Worm (Caenorhabditis elegans) whole organism, L3 larva: ENCODE data around the gene nhr-79.

Experiments used
- R02D3.7 ChIP-seq: fragments of 150-350 bp; optimal IDR thresholded peaks from 2 replicates; lab custom pipeline; 2014; ENCODE audit warnings: missing biosample characterization, missing genetic modification characterization
- ZK546.5 ChIP-seq: sonication (generic microtip); optimal IDR thresholded peaks from 2 replicates; lab custom pipeline; 2017; ENCODE audit warnings: missing biosample characterization, missing genetic modification characterization
- aly-2 ChIP-seq: fragments of 150-350 bp; optimal IDR thresholded peaks from 2 replicates; lab custom pipeline; 2014; ENCODE audit warnings: missing biosample characterization, missing genetic modification characterization
- ama-1 ChIP-seq: fragments of 150-350 bp; optimal IDR thresholded peaks from 2 replicates; lab custom pipeline; 2018
- ceh-16 ChIP-seq: sonication (generic microtip); optimal IDR thresholded peaks from 2 replicates; lab custom pipeline; 2017; ENCODE audit warnings: missing biosample characterization, missing genetic modification characterization
- ceh-28 ChIP-seq: fragments of 150-350 bp; optimal IDR thresholded peaks from 2 replicates; lab custom pipeline; 2014; ENCODE audit warnings: missing biosample characterization, missing genetic modification reagents, missing genetic modification characterization
- ceh-82 ChIP-seq: fragments of 150-350 bp; optimal IDR thresholded peaks from 2 replicates; lab custom pipeline; 2014; ENCODE audit warnings: missing biosample characterization, missing genetic modification characterization
- ceh-9 ChIP-seq: sonication (generic microtip); optimal IDR thresholded peaks from 2 replicates; lab custom pipeline; 2018; ENCODE audit warnings: missing biosample characterization, missing genetic modification characterization
- daf-12 ChIP-seq: fragments of 150-350 bp; optimal IDR thresholded peaks from 2 replicates; lab custom pipeline; 2014; ENCODE audit warnings: missing biosample characterization, missing genetic modification reagents, missing genetic modification characterization
- egl-27 ChIP-seq: sonication (generic microtip); optimal IDR thresholded peaks from 4 replicates; lab custom pipeline; 2017; ENCODE audit warnings: missing biosample characterization, missing genetic modification reagents, missing genetic modification characterization
- egl-5 ChIP-seq: fragments of 150-350 bp; optimal IDR thresholded peaks from 2 replicates; lab custom pipeline; 2017; ENCODE audit warnings: missing biosample characterization, missing genetic modification reagents, missing genetic modification characterization, inconsistent platforms
- elt-1 ChIP-seq: fragments of 150-350 bp; optimal IDR thresholded peaks from 2 replicates; lab custom pipeline; 2014; ENCODE audit warnings: missing biosample characterization, missing genetic modification characterization
- elt-2 ChIP-seq: sonication (generic microtip); optimal IDR thresholded peaks from 2 replicates; lab custom pipeline; 2016; ENCODE audit warnings: missing genetic modification reagents, mild to moderate bottlenecking, missing genetic modification characterization, missing compliant biosample characterization
- elt-3 ChIP-seq, 3 experiments: fragments of 150-350 bp in 1 of 3; sonication (generic microtip) in 2 of 3; optimal IDR thresholded peaks; 2 replicates in 2 of 3; 4 replicates in 1 of 3; lab custom pipeline; 2014 to 2017; ENCODE audit warnings: missing biosample characterization in 3 of 3, missing genetic modification characterization in 3 of 3
- eor-1 ChIP-seq, 2 experiments: fragments of 150-350 bp; optimal IDR thresholded peaks; 2 replicates each; lab custom pipeline; 2014 to 2018; ENCODE audit warnings: missing biosample characterization in 2 of 2, missing genetic modification characterization in 2 of 2
- fkh-10 ChIP-seq: sonication (generic microtip); optimal IDR thresholded peaks from 2 replicates; lab custom pipeline; 2017; ENCODE audit warnings: missing biosample characterization, missing genetic modification reagents, missing genetic modification characterization
- fkh-2 ChIP-seq: fragments of 150-350 bp; optimal IDR thresholded peaks from 2 replicates; lab custom pipeline; 2014; ENCODE audit warnings: missing biosample characterization, missing genetic modification reagents, missing genetic modification characterization
- fos-1 ChIP-seq: fragments of 150-350 bp; optimal IDR thresholded peaks from 2 replicates; lab custom pipeline; 2014; ENCODE audit warnings: missing biosample characterization, missing genetic modification characterization
- hmg-11 ChIP-seq: sonication (generic microtip); optimal IDR thresholded peaks from 2 replicates; lab custom pipeline; 2016; ENCODE audit warnings: missing genetic modification characterization, missing compliant biosample characterization
- jun-1 ChIP-seq: fragments of 150-350 bp; optimal IDR thresholded peaks from 2 replicates; lab custom pipeline; 2014; ENCODE audit warnings: missing biosample characterization, missing genetic modification reagents, missing genetic modification characterization
- lin-15B ChIP-seq: fragments of 150-350 bp; optimal IDR thresholded peaks from 2 replicates; lab custom pipeline; 2014; ENCODE audit warnings: missing biosample characterization, missing genetic modification characterization
- lin-39 ChIP-seq: fragments of 150-350 bp; optimal IDR thresholded peaks from 2 replicates; lab custom pipeline; 2018; ENCODE audit warnings: missing biosample characterization, missing genetic modification reagents, missing genetic modification characterization
- lsy-12 ChIP-seq: sonication (generic microtip); optimal IDR thresholded peaks from 2 replicates; lab custom pipeline; 2016; ENCODE audit warnings: mild to moderate bottlenecking, missing genetic modification characterization, missing compliant biosample characterization
- mdl-1 ChIP-seq: fragments of 150-350 bp; optimal IDR thresholded peaks from 2 replicates; lab custom pipeline; 2014; ENCODE audit warnings: missing biosample characterization, missing genetic modification characterization
- mml-1 ChIP-seq: fragments of 150-350 bp; sonication (generic microtip); optimal IDR thresholded peaks from 3 replicates; lab custom pipeline; 2014; ENCODE audit warnings: missing biosample characterization, missing genetic modification characterization
- nfya-1 ChIP-seq: sonication (generic microtip); optimal IDR thresholded peaks from 2 replicates; lab custom pipeline; 2017; ENCODE audit warnings: missing genetic modification characterization, mild to moderate bottlenecking, missing compliant biosample characterization, antibody characterized with exemption, moderate library complexity; ENCODE audit not compliant: insufficient read depth
- nhr-11 ChIP-seq: fragments of 150-350 bp; optimal IDR thresholded peaks from 2 replicates; lab custom pipeline; 2014; ENCODE audit warnings: missing biosample characterization, missing genetic modification characterization
- nhr-12 ChIP-seq: fragments of 150-350 bp; optimal IDR thresholded peaks from 2 replicates; lab custom pipeline; 2014; ENCODE audit warnings: missing biosample characterization, missing genetic modification characterization
- nhr-23 ChIP-seq: fragments of 150-350 bp; optimal IDR thresholded peaks from 2 replicates; lab custom pipeline; 2014; ENCODE audit warnings: missing biosample characterization, missing genetic modification reagents, missing genetic modification characterization
- nhr-237 ChIP-seq: fragments of 150-350 bp; optimal IDR thresholded peaks from 2 replicates; lab custom pipeline; 2014; ENCODE audit warnings: missing biosample characterization, missing genetic modification characterization
- nhr-25 ChIP-seq: sonication (generic microtip); optimal IDR thresholded peaks from 2 replicates; lab custom pipeline; 2017; ENCODE audit warnings: missing biosample characterization, missing genetic modification characterization
- nhr-28 ChIP-seq: fragments of 150-350 bp; optimal IDR thresholded peaks from 2 replicates; lab custom pipeline; 2014; ENCODE audit warnings: missing biosample characterization, missing genetic modification characterization
- nhr-43 ChIP-seq: sonication (generic microtip); optimal IDR thresholded peaks from 2 replicates; lab custom pipeline; 2016; ENCODE audit warnings: mild to moderate bottlenecking, missing genetic modification characterization, missing compliant biosample characterization; ENCODE audit not compliant: poor library complexity, severe bottlenecking
- nhr-67 ChIP-seq: fragments of 150-350 bp; optimal IDR thresholded peaks from 2 replicates; lab custom pipeline; 2014; ENCODE audit warnings: missing biosample characterization, missing genetic modification characterization
- nhr-76 ChIP-seq: fragments of 150-350 bp; sonication (generic microtip); optimal IDR thresholded peaks from 5 replicates; lab custom pipeline; 2014; ENCODE audit warnings: missing biosample characterization, missing genetic modification characterization
- nhr-77 ChIP-seq: fragments of 150-350 bp; optimal IDR thresholded peaks from 2 replicates; lab custom pipeline; 2014; ENCODE audit warnings: missing biosample characterization, missing genetic modification characterization
- pha-4 ChIP-seq: fragments of 150-350 bp; optimal IDR thresholded peaks from 2 replicates; lab custom pipeline; 2014; ENCODE audit warnings: missing biosample characterization, missing genetic modification reagents, missing genetic modification characterization
- pqm-1 ChIP-seq: fragments of 150-350 bp; optimal IDR thresholded peaks from 2 replicates; lab custom pipeline; 2017; ENCODE audit warnings: missing biosample characterization, missing genetic modification characterization, inconsistent platforms
- sea-2 ChIP-seq: fragments of 150-350 bp; sonication (generic microtip); optimal IDR thresholded peaks from 4 replicates; lab custom pipeline; 2014; ENCODE audit warnings: missing biosample characterization, missing genetic modification reagents, missing genetic modification characterization
- skn-1 ChIP-seq: fragments of 150-350 bp; optimal IDR thresholded peaks from 2 replicates; lab custom pipeline; 2014; ENCODE audit warnings: missing biosample characterization, missing genetic modification characterization
- snpc-4 ChIP-seq: fragments of 150-350 bp; optimal IDR thresholded peaks from 2 replicates; lab custom pipeline; 2014; ENCODE audit warnings: missing biosample characterization, missing genetic modification characterization
- tbx-2 ChIP-seq: sonication (generic microtip); optimal IDR thresholded peaks from 2 replicates; lab custom pipeline; 2016; ENCODE audit warnings: mild to moderate bottlenecking, missing genetic modification characterization, missing compliant biosample characterization
- unc-39 ChIP-seq: sonication (generic microtip); optimal IDR thresholded peaks from 4 replicates; lab custom pipeline; 2017; ENCODE audit warnings: missing biosample characterization, missing genetic modification characterization
- unc-62 ChIP-seq: fragments of 150-350 bp; sonication (generic microtip); optimal IDR thresholded peaks from 4 replicates; lab custom pipeline; 2014; ENCODE audit warnings: missing biosample characterization, missing genetic modification reagents, missing genetic modification characterization
- zag-1 ChIP-seq: fragments of 150-350 bp; optimal IDR thresholded peaks from 2 replicates; lab custom pipeline; 2014; ENCODE audit warnings: missing biosample characterization, missing genetic modification characterization
- ztf-11 ChIP-seq: fragments of 150-350 bp; optimal IDR thresholded peaks from 2 replicates; lab custom pipeline; 2014; ENCODE audit warnings: missing biosample characterization, missing genetic modification characterization
- ztf-4 ChIP-seq: fragments of 150-350 bp; optimal IDR thresholded peaks from 2 replicates; lab custom pipeline; 2014; ENCODE audit warnings: missing biosample characterization, missing genetic modification characterization

Gene nhr-79

ce11 chrV:19202800-19203199 is 8.9 kb downstream of the nhr-79 start:
- TF ChIP-seq ztf-4 (tag; lab: Kevin White, UChicago) = no peak
- no peak for TF ChIP-seq pqm-1 (tag; lab: Kevin White, UChicago)
- no peak for TF ChIP-seq zag-1 (tag; lab: Kevin White, UChicago)
- TF ChIP-seq elt-1 (tag; lab: Kevin White, UChicago) = no peak
- no peak for TF ChIP-seq daf-12 (tag; lab: Kevin White, UChicago)
- no peak for TF ChIP-seq R02D3.7 (tag; lab: Kevin White, UChicago)
- TF ChIP-seq, all 47 proteins: peak for 0

DNA sequence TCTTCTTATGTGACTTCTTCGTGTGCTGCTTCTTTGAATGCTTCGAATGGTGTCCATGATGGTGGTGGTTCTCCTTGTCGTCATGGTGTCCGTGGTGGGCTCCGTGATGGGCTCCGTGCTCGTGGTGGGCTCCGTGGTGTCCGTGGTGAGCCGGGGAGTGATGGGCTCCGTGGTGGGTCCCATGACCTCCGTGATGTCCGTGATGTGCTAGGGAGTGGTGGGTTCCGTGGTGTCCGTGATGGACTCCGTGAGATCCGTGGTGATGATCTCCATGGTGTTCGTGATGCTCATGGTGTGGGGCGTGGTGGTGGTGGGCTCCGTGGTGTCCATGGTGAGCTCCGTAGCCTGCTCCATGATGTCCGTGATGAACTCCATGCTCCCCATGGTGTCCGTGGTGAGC is 10.5 kb downstream of the nhr-79 start:
- TF ChIP-seq ceh-28 (tag; lab: Kevin White, UChicago) = no peak
- no peak for TF ChIP-seq daf-12 (tag; lab: Kevin White, UChicago)
- TF ChIP-seq ceh-9 = no peak
- no peak for TF ChIP-seq ztf-4 (tag; lab: Kevin White, UChicago)
- TF ChIP-seq ZK546.5 = no peak
- TF ChIP-seq lin-39 (tag; lab: Kevin White, UChicago) = no peak
- no peak for TF ChIP-seq aly-2 (tag; lab: Kevin White, UChicago)
- TF ChIP-seq fkh-10 (GFP tag; lab: Kevin White, UChicago) = no peak
- no peak for TF ChIP-seq nhr-12
- TF ChIP-seq egl-5 = no peak
- TF ChIP-seq mml-1 (tag; lab: Kevin White, UChicago) = no peak
- TF ChIP-seq fkh-2 = no peak
- TF ChIP-seq tbx-2 (tag; lab: Kevin White, UChicago) = no peak
- TF ChIP-seq mdl-1 (tag; lab: Kevin White, UChicago) = no peak
- TF ChIP-seq, all 47 proteins: peak for 0

ce11 chrV:19189963-19190597 is 21.6 kb downstream of the nhr-79 start, which contains the start of the genes Y39B6A.3 and pph-5:
Gene Y39B6A.3, minus strand, starts transcription at chrV:19190013.
Gene pph-5, plus strand, starts transcription at chrV:19190547.
- TF ChIP-seq ceh-16 (tag; lab: Kevin White, UChicago) (no peak), nhr-11 (tag; lab: Kevin White, UChicago) (no peak), unc-62 (GFP tag; lab: Kevin White, UChicago) (no peak), ZK546.5 (no peak), zag-1 (tag; lab: Kevin White, UChicago) (no peak), egl-27 (tag; lab: Kevin White, UChicago) (no peak), egl-5 (no peak), ceh-82 (tag; lab: Kevin White, UChicago) (no peak), sea-2 (GFP tag; lab: Kevin White, UChicago) (no peak), nhr-76 (tag; lab: Kevin White, UChicago) (no peak), lin-39 (tag; lab: Kevin White, UChicago) (no peak), ceh-28 (tag; lab: Kevin White, UChicago) (peak; percentile 0), fos-1 (tag; lab: Kevin White, UChicago) (no peak), tbx-2 (tag; lab: Kevin White, UChicago) (no peak), nhr-25 (no peak), nhr-12 (no peak), pqm-1 (tag; lab: Kevin White, UChicago) (peak; percentile 8), ama-1 (lab: Kevin White, UChicago) (no peak), daf-12 (tag; lab: Kevin White, UChicago) (no peak), lsy-12 (tag; lab: Kevin White, UChicago) (no peak), eor-1 (tag; optimal IDR thresholded peaks at IDR 0.05; lab: Kevin White, UChicago) (no peak), nhr-43 (tag; lab: Kevin White, UChicago) (no peak), lin-15B (tag; lab: Kevin White, UChicago) (peak; percentile 74), nhr-67 (no peak), elt-2 (tag; lab: Kevin White, UChicago) (peak; percentile 25), fkh-10 (GFP tag; lab: Kevin White, UChicago) (peak; percentile 1), nhr-77 (tag; lab: Kevin White, UChicago) (no peak), elt-1 (tag; lab: Kevin White, UChicago) (no peak), jun-1 (tag; lab: Kevin White, UChicago) (no peak), nhr-23 (no peak), ztf-4 (tag; lab: Kevin White, UChicago) (no peak), mdl-1 (tag; lab: Kevin White, UChicago) (no peak), hmg-11 (tag; lab: Kevin White, UChicago) (no peak), aly-2 (tag; lab: Kevin White, UChicago) (no peak), nfya-1 (tag; lab: Kevin White, UChicago) (peak; percentile 23), pha-4 (peak; percentile 8), R02D3.7 (tag; lab: Kevin White, UChicago) (peak; percentile 97), elt-3 (tag; optimal IDR thresholded peaks at IDR 0.05; lab: Kevin White, UChicago) (no peak), ztf-11 (tag; lab: Kevin White, UChicago) (no peak), unc-39 (tag; lab: Kevin White, UChicago) (no peak), snpc-4 (tag; lab: Kevin White, UChicago) (no peak), skn-1 (tag; lab: Kevin White, UChicago) (no peak), ceh-9 (no peak), mml-1 (tag; lab: Kevin White, UChicago) (no peak), nhr-28 (tag; lab: Kevin White, UChicago) (no peak), fkh-2 (no peak), nhr-237 (tag; lab: Kevin White, UChicago) (no peak)
